Fruit fly (Drosophila melanogaster) whole organism, embryonic: Measurements from ENCODE around the gene CG17145.

Source experiments
- B-H2 ChIP-seq: fragments of 200-800 bp; sonication (Bioruptor generic); optimal IDR thresholded peaks from 2 replicates; lab custom pipeline; 2018; ENCODE audit warnings: missing biosample characterization, mild to moderate bottlenecking, missing genetic modification characterization
- Bgb ChIP-seq: fragments of 200-800 bp; sonication (Bioruptor generic); IDR thresholded peaks from 2 replicates; pipeline ENCODE4 v1.3.6; 2022; ENCODE audit warnings: missing biosample characterization, missing genetic modification characterization; ENCODE audit not compliant: partially characterized antibody
- CG10147 ChIP-seq: fragments of 200-800 bp; sonication (Bioruptor generic); optimal IDR thresholded peaks from 2 replicates; lab custom pipeline; 2019; ENCODE audit warnings: missing biosample characterization, mild to moderate bottlenecking, missing genetic modification characterization, moderate library complexity
- CG10543 ChIP-seq: fragments of 200-800 bp; sonication (Bioruptor generic); optimal IDR thresholded peaks from 3 replicates; lab custom pipeline; 2017; ENCODE audit warnings: missing biosample characterization, mild to moderate bottlenecking, missing genetic modification characterization, moderate library complexity
- CG11085 ChIP-seq: fragments of 200-800 bp; sonication (Bioruptor generic); IDR thresholded peaks from 2 replicates; pipeline ENCODE4 v1.3.6; 2022; ENCODE audit warnings: missing biosample characterization, missing genetic modification characterization
- CG12769 ChIP-seq: fragments of 200-800 bp; sonication (Bioruptor generic); optimal IDR thresholded peaks from 2 replicates; lab custom pipeline; 2019; ENCODE audit warnings: missing biosample characterization, mild to moderate bottlenecking, missing genetic modification characterization, moderate library complexity
- CG13424 ChIP-seq: fragments of 200-800 bp; sonication (Bioruptor generic); optimal IDR thresholded peaks from 2 replicates; lab custom pipeline; 2019; ENCODE audit warnings: missing biosample characterization, mild to moderate bottlenecking, missing genetic modification characterization, moderate library complexity
- CG13894 ChIP-seq: fragments of 200-800 bp; sonication (Bioruptor generic); optimal IDR thresholded peaks from 3 replicates; lab custom pipeline; 2018; ENCODE audit warnings: missing biosample characterization, mild to moderate bottlenecking, missing genetic modification characterization, moderate library complexity
- CG17385 ChIP-seq: fragments of 200-800 bp; sonication (Bioruptor generic); optimal IDR thresholded peaks from 3 replicates; lab custom pipeline; 2018; ENCODE audit warnings: missing biosample characterization, mild to moderate bottlenecking, missing genetic modification characterization
- CG3163 ChIP-seq: fragments of 200-800 bp; sonication (Bioruptor generic); optimal IDR thresholded peaks from 3 replicates; lab custom pipeline; 2016; ENCODE audit warnings: missing biosample characterization, missing genetic modification characterization
- CG32532 ChIP-seq: fragments of 200-800 bp; sonication (Bioruptor generic); IDR thresholded peaks from 2 replicates; pipeline ENCODE4 v1.3.6; 2022; ENCODE audit warnings: missing biosample characterization, missing genetic modification characterization
- CG4360 ChIP-seq: fragments of 200-800 bp; sonication (Bioruptor generic); IDR thresholded peaks from 2 replicates; pipeline ENCODE4 v1.3.6; 2022; ENCODE audit warnings: missing biosample characterization, missing genetic modification characterization
- CG5953 ChIP-seq: fragments of 200-800 bp; sonication (Bioruptor generic); IDR thresholded peaks from 2 replicates; pipeline ENCODE4 v1.3.6; 2022; ENCODE audit warnings: missing biosample characterization, missing genetic modification characterization
- CG6854 ChIP-seq: fragments of 200-800 bp; sonication (Bioruptor generic); optimal IDR thresholded peaks from 3 replicates; lab custom pipeline; 2017; ENCODE audit warnings: missing biosample characterization, mild to moderate bottlenecking, missing genetic modification characterization
- CkIIα-i1 ChIP-seq: fragments of 200-800 bp; sonication (Bioruptor generic); IDR thresholded peaks from 2 replicates; pipeline ENCODE4 v1.3.6; 2022; ENCODE audit warnings: missing biosample characterization, missing genetic modification characterization
- Deaf1 ChIP-seq: fragments of 200-800 bp; optimal IDR thresholded peaks from 3 replicates; lab custom pipeline; 2019; ENCODE audit warnings: missing biosample characterization, mild to moderate bottlenecking, missing genetic modification characterization, moderate library complexity
- Dek ChIP-seq: fragments of 200-800 bp; sonication (Bioruptor generic); optimal IDR thresholded peaks from 3 replicates; lab custom pipeline; 2019; ENCODE audit warnings: missing biosample characterization, mild to moderate bottlenecking, missing genetic modification characterization, moderate library complexity
- Eip74EF ChIP-seq, 2 experiments: fragments of 200-800 bp in 1 of 2; fragments of >200 bp in 1 of 2; sonication (Bioruptor generic) in 1 of 2; optimal IDR thresholded peaks; 2 replicates each; lab custom pipeline; 2017 to 2019; ENCODE audit warnings: missing biosample characterization in 2 of 2, missing genetic modification characterization in 2 of 2, mild to moderate bottlenecking in 1 of 2, moderate library complexity in 1 of 2
- Ets65A ChIP-seq: fragments of 200-800 bp; sonication (Bioruptor generic); peaks from one replicate; lab custom pipeline; 2016; ENCODE audit warnings: missing biosample characterization, missing genetic modification characterization
- HLH4C ChIP-seq: fragments of 200-800 bp; sonication (Bioruptor generic); IDR thresholded peaks from 3 replicates; pipeline ENCODE4 v1.3.6; 2022; ENCODE audit warnings: missing biosample characterization, missing genetic modification characterization; ENCODE audit not compliant: partially characterized antibody
- MESR4 ChIP-seq: fragments of 200-800 bp; sonication (Bioruptor generic); optimal IDR thresholded peaks from 2 replicates; lab custom pipeline; 2018; ENCODE audit warnings: missing biosample characterization, mild to moderate bottlenecking, missing genetic modification characterization, moderate library complexity
- Nf-YC ChIP-seq: fragments of 200-800 bp; optimal IDR thresholded peaks from 3 replicates; lab custom pipeline; 2019; ENCODE audit warnings: missing biosample characterization, mild to moderate bottlenecking, missing genetic modification characterization, moderate library complexity
- PHDP ChIP-seq: fragments of 200-800 bp; sonication (Bioruptor generic); optimal IDR thresholded peaks from 3 replicates; lab custom pipeline; 2018; ENCODE audit warnings: missing biosample characterization, mild to moderate bottlenecking, missing genetic modification characterization, moderate library complexity
- Pdp1 ChIP-seq, 2 experiments: fragments of 200-800 bp; sonication (Bioruptor generic); optimal IDR thresholded peaks; 3 replicates each; lab custom pipeline; 2016; ENCODE audit warnings: missing biosample characterization in 2 of 2, missing genetic modification characterization in 2 of 2, mild to moderate bottlenecking in 1 of 2, moderate library complexity in 1 of 2
- Trl ChIP-seq, 3 experiments: fragments of >200 bp in 2 of 3; fragments of 200-800 bp in 1 of 3; sonication (Bioruptor generic) in 1 of 3; optimal IDR thresholded peaks; 2 replicates in 1 of 3; 3 replicates in 2 of 3; lab custom pipeline; 2016 to 2017; ENCODE audit warnings: missing biosample characterization in 1 of 3, missing genetic modification characterization in 1 of 3
- aop ChIP-seq: fragments of 200-800 bp; sonication (Bioruptor generic); IDR thresholded peaks from 2 replicates; pipeline ENCODE4 v1.3.6; 2022; ENCODE audit warnings: missing biosample characterization, missing genetic modification characterization
- bcd ChIP-seq: fragments of 200-800 bp; sonication (Bioruptor generic); optimal IDR thresholded peaks from 2 replicates; lab custom pipeline; 2017; ENCODE audit warnings: missing biosample characterization, mild to moderate bottlenecking, missing genetic modification characterization
- bsh ChIP-seq, 2 experiments: fragments of 200-800 bp; sonication (Bioruptor generic); optimal IDR thresholded peaks; 2 replicates each; lab custom pipeline; 2017 to 2018; ENCODE audit warnings: mild to moderate bottlenecking in 2 of 2, missing biosample characterization in 2 of 2, missing genetic modification characterization in 2 of 2, moderate library complexity in 1 of 2
- caup ChIP-seq: fragments of 200-800 bp; sonication (Bioruptor generic); optimal IDR thresholded peaks from 3 replicates; lab custom pipeline; 2017; ENCODE audit warnings: missing biosample characterization, mild to moderate bottlenecking, missing genetic modification characterization, moderate library complexity; ENCODE audit not compliant: severe bottlenecking
- crp ChIP-seq, 2 experiments: fragments of 200-800 bp; sonication (Bioruptor generic); optimal IDR thresholded peaks; 2 replicates in 1 of 2; 3 replicates in 1 of 2; lab custom pipeline; 2017; ENCODE audit warnings: missing biosample characterization in 2 of 2, missing genetic modification characterization in 2 of 2, mild to moderate bottlenecking in 1 of 2, moderate library complexity in 1 of 2
- da ChIP-seq: fragments of 200-800 bp; sonication (Bioruptor generic); optimal IDR thresholded peaks from 2 replicates; lab custom pipeline; 2016; ENCODE audit warnings: missing biosample characterization, missing genetic modification characterization
- grn ChIP-seq: fragments of 200-800 bp; sonication (Bioruptor generic); optimal IDR thresholded peaks from 3 replicates; lab custom pipeline; 2017; ENCODE audit warnings: missing biosample characterization, missing genetic modification characterization
- gro ChIP-seq: fragments of 200-800 bp; sonication (Bioruptor generic); optimal IDR thresholded peaks from 2 replicates; lab custom pipeline; 2016; ENCODE audit warnings: missing biosample characterization, missing genetic modification characterization
- ham ChIP-seq: fragments of 200-800 bp; sonication (Bioruptor generic); IDR thresholded peaks from 2 replicates; pipeline ENCODE4 v1.3.6; 2022; ENCODE audit warnings: missing biosample characterization, missing genetic modification characterization
- jing ChIP-seq: fragments of 200-800 bp; sonication (Bioruptor generic); optimal IDR thresholded peaks from 2 replicates; lab custom pipeline; 2018; ENCODE audit warnings: missing biosample characterization, mild to moderate bottlenecking, missing genetic modification characterization
- ken ChIP-seq: fragments of 200-800 bp; sonication (Bioruptor generic); IDR thresholded peaks from 3 replicates; pipeline ENCODE4 v1.3.6; 2022; ENCODE audit warnings: missing biosample characterization, missing genetic modification characterization
- klu ChIP-seq: fragments of 200-800 bp; sonication (Bioruptor generic); IDR thresholded peaks from 2 replicates; pipeline ENCODE4 v1.3.6; 2022; ENCODE audit warnings: missing biosample characterization, missing genetic modification characterization
- nau ChIP-seq: fragments of 200-800 bp; sonication (Bioruptor generic); optimal IDR thresholded peaks from 3 replicates; lab custom pipeline; 2017; ENCODE audit warnings: missing biosample characterization, mild to moderate bottlenecking, missing genetic modification characterization, missing genetic modification reagents
- pfk ChIP-seq: fragments of 200-800 bp; sonication (Bioruptor generic); optimal IDR thresholded peaks from 2 replicates; lab custom pipeline; 2018; ENCODE audit warnings: missing biosample characterization, mild to moderate bottlenecking, missing genetic modification characterization, moderate library complexity
- sc ChIP-seq, 3 experiments: fragments of >200 bp in 2 of 3; fragments of 200-800 bp in 1 of 3; sonication (Bioruptor generic) in 1 of 3; optimal IDR thresholded peaks; 2 replicates in 2 of 3; 3 replicates in 1 of 3; lab custom pipeline; 2017; ENCODE audit warnings: mild to moderate bottlenecking in 1 of 3, missing biosample characterization in 1 of 3, missing genetic modification characterization in 1 of 3, missing genetic modification reagents in 1 of 3
- scrt ChIP-seq: fragments of 200-800 bp; sonication (Bioruptor generic); optimal IDR thresholded peaks from 2 replicates; lab custom pipeline; 2018; ENCODE audit warnings: missing biosample characterization, mild to moderate bottlenecking, missing genetic modification characterization, moderate library complexity
- sens ChIP-seq: fragments of 200-800 bp; sonication (Bioruptor generic); peaks from one replicate; lab custom pipeline; 2016; ENCODE audit warnings: missing biosample characterization, missing genetic modification characterization
- so ChIP-seq: fragments of 200-800 bp; sonication (Bioruptor generic); IDR thresholded peaks from 3 replicates; pipeline ENCODE4 v1.3.6; 2022; ENCODE audit warnings: missing biosample characterization, missing genetic modification characterization
- stc ChIP-seq: fragments of 200-800 bp; sonication (Bioruptor generic); IDR thresholded peaks from 2 replicates; pipeline ENCODE4 v1.3.6; 2022; ENCODE audit warnings: missing biosample characterization, missing genetic modification characterization
- sug ChIP-seq: fragments of 200-800 bp; optimal IDR thresholded peaks from 2 replicates; lab custom pipeline; 2019; ENCODE audit warnings: missing biosample characterization, mild to moderate bottlenecking, missing genetic modification characterization, moderate library complexity
- tio ChIP-seq: fragments of 200-800 bp; sonication (Bioruptor generic); optimal IDR thresholded peaks from 2 replicates; lab custom pipeline; 2017; ENCODE audit warnings: missing biosample characterization, missing genetic modification characterization, inconsistent platforms
- ttk ChIP-seq: fragments of 200-800 bp; sonication (Bioruptor generic); IDR thresholded peaks from 2 replicates; pipeline ENCODE4 v2.1.2; 2022; ENCODE audit warnings: missing biosample characterization, missing genetic modification characterization

CG17145 gene

dm6 chr3L:20187885-20188570 is 33.6 kb upstream of the CG17145 start, which contains the start of gene Ssk (continued):
- TF ChIP-seq Deaf1 (tag; lab: Kevin White, UChicago) (peak; percentile 60), Ets65A (GFP tag; lab: Kevin White, UChicago) (peak; percentile 16), CG13894 (tag; lab: Kevin White, UChicago) (no peak), nau (no peak), CG4360 (GFP tag; lab: Robert Waterston, UW) (no peak), CG10543 (GFP tag; lab: Kevin White, UChicago) (peak; percentile 90), ham (GFP tag; lab: Robert Waterston, UW) (no peak), Bgb (GFP tag; lab: Robert Waterston, UW) (peak; percentile 37; the same call in 1 of the 2 replicates), so (GFP tag; lab: Robert Waterston, UW) (peak; percentile 36; the same call in 1 of the 3 replicates), aop (peak; percentile 12; the same call in 1 of the 2 replicates), gro (GFP tag; lab: Kevin White, UChicago) (peak; percentile 43), CG11085 (peak; percentile 61; the same call in 1 of the 2 replicates), Eip74EF (GFP tag; optimal IDR thresholded peaks at IDR 0.05; lab: Kevin White, UChicago) (peak in 1 of 2 experiments; percentile 22), PHDP (tag; lab: Kevin White, UChicago) (peak; percentile 12), B-H2 (GFP tag; lab: Kevin White, UChicago) (peak; percentile 40), crp (GFP tag; optimal IDR thresholded peaks at IDR 0.05; lab: Kevin White, UChicago) (no peak), tio (GFP tag; lab: Kevin White, UChicago) (no peak), pfk (GFP tag; lab: Kevin White, UChicago) (no peak), CG6854 (peak; percentile 45), HLH4C (0 out of 3 replicates have a peak, but pooled peaks have one; percentile 13), CG10147 (GFP tag; lab: Kevin White, UChicago) (peak; percentile 12), grn (peak; percentile 98), CG3163 (no peak), MESR4 (GFP tag; lab: Kevin White, UChicago) (no peak), CkIIα-i1 (GFP tag; lab: Robert Waterston, UW) (no peak), sug (tag; lab: Kevin White, UChicago) (peak; percentile 81), bsh (GFP tag; optimal IDR thresholded peaks at IDR 0.05; lab: Kevin White, UChicago) (no peak), sens (GFP tag; lab: Kevin White, UChicago) (peak; percentile 28), ttk (GFP tag; lab: Robert Waterston, UW) (no peak), da (no peak), scrt (GFP tag; lab: Kevin White, UChicago) (peak; percentile 27), Dek (tag; lab: Kevin White, UChicago) (no peak), sc (optimal IDR thresholded peaks at IDR 0.05; lab: Kevin White, UChicago) (no peak), sc (GFP tag; optimal IDR thresholded peaks at IDR 0.05; lab: Kevin White, UChicago) (no peak), stc (GFP tag; lab: Robert Waterston, UW) (no peak), caup (GFP tag; lab: Kevin White, UChicago) (peak; percentile 31), CG13424 (tag; lab: Kevin White, UChicago) (no peak), bcd (GFP tag; lab: Kevin White, UChicago) (no peak), Nf-YC (tag; lab: Kevin White, UChicago) (peak; percentile 45), CG12769 (tag; lab: Kevin White, UChicago) (peak; percentile 60), Pdp1 (GFP tag; optimal IDR thresholded peaks at IDR 0.05; lab: Kevin White, UChicago) (peak in 1 of 2 experiments; percentile 90), klu (GFP tag; lab: Robert Waterston, UW) (no peak), CG32532 (GFP tag; lab: Robert Waterston, UW) (peak; percentile 45; the same call in 1 of the 2 replicates), Trl (optimal IDR thresholded peaks at IDR 0.05; lab: Kevin White, UChicago) (no peak), Trl (GFP tag; optimal IDR thresholded peaks at IDR 0.05; lab: Kevin White, UChicago) (no peak), ken (0 out of 3 replicates have a peak, but pooled peaks have one; percentile 22), CG17385 (GFP tag; lab: Kevin White, UChicago) (peak; percentile 22), jing (GFP tag; lab: Kevin White, UChicago) (no peak), CG5953 (GFP tag; lab: Robert Waterston, UW) (no peak)
